Worm (Caenorhabditis elegans): ENCODE data around the gene str-232.

DNA sequence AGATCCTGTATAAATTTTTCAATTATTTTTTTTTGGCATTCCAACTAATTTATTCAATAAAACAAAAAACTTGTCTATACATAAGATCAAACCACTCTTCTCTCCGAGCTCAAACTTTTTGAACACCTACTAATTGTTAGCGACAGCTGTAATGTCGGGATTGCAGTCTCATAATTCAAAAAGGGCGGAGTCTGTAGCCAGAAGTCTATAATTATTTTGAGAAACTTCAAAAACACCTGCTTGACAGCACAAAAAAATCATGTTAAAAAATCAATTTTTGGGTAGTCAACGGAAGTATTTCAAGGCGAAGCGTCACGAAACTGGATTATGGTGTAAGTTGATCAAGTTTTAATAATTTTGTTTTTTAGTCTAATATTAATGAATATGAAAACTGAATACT, 4.5 kb upstream of the str-232 start, which contains the start of gene srx-44:
- TF ChIP-seq flt-1 (GFP tag; IDR thresholded peaks at IDR 0.05): no peak
- TF ChIP-seq hnd-1 (tag; optimal IDR thresholded peaks at IDR 0.05): no peak
- no peak for TF ChIP-seq tbx-37 (GFP tag; conservative IDR thresholded peaks at IDR 0.05)
- no peak for TF ChIP-seq hmbx-1 (tag; optimal IDR thresholded peaks at IDR 0.05)
